Worm (Caenorhabditis elegans): Measurements from ENCODE around the gene ZK675.4.
A peak's percentile ranks its signal among the peaks of the same experiment; 100 is the strongest.

ZK675.4 gene

DNA sequence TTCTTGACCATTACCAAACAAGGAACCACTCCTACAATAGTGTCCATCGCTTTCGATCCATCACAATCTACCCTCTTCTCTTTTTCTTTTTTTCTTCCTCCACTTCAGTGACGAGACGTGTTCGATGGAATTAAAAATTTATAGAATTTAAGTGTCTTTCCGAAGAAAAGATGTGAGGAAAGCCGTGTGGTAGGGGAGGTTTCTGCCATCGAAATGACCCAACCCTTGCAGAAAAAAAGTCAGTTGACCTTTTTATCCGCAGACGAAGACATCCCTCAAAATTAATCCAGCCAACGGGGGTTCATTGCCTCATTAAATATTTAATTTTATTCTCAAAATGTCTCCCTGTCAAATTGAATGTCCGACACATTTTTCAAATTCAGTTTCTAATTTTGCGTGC lies 44.4 kb downstream of the ZK675.4 start:
- TF ChIP-seq alr-1 (tag; optimal IDR thresholded peaks at IDR 0.05; ENCODE audit: borderline replicate concordance) = no peak
- peak; percentile 53 for TF ChIP-seq unc-86 (tag; optimal IDR thresholded peaks at IDR 0.05)

DNA sequence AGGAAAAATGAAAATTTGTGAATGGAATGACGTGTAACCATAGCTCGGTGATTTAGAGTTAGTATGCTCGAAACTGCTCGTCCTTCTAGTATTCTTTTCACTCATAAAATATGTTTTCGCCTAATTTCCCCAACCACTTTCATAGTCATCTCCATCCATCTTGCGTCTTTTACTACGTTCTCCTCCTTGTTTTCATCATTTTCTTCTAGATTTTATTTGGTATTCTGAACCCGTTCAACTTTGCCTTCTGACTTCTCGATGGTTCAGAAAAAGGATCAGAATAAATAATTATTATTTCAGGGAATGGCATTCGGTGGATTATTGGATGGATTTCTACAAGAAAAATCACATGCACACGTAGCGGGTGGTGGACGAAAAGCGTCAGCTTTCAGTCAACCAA lies 47.4 kb downstream of the ZK675.4 start, which contains the start of gene C04H4.1:
Gene C04H4.1, plus strand, starts transcription at position 301 of the 400 bp plus-strand sequence.
- no peak for TF ChIP-seq dpl-1 (GFP tag; optimal IDR thresholded peaks at IDR 0.05)
- no peak for TF ChIP-seq isw-1 (GFP tag; IDR thresholded peaks at IDR 0.05)
- TF ChIP-seq swsn-7 (tag; optimal IDR thresholded peaks at IDR 0.05) = no peak
- TF ChIP-seq nhr-19 (GFP tag; conservative IDR thresholded peaks at IDR 0.05) = no peak

All from whole organism, L1 larva.